Fruit fly (Drosophila melanogaster): ENCODE results near the gene Ctu2.

DNA sequence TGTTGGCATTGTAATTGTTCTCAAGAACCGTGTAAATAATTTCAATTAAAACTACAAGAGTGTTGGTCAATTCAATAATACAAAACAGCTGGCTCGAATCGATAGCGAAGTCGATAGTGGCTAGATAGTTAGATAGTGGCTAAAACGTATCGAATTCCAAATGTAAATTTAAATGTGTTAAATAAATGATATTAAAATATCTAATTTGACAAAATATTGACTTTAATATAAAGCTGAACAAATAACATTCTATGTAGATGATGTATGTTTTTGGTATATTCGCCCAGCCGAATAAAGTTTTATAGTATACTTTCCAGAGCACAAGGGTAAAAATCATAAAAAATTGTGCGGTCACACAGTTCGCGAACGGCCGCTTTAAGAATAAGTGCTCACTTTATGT, 33.3 kb upstream of the Ctu2 start, which contains the start of the genes Dpm1 and CG10137:
- TF ChIP-seq CTCF (optimal IDR thresholded peaks at IDR 0.05) (no peak), CG8478 (optimal IDR thresholded peaks at IDR 0.05) (no peak)
